Fruit fly (Drosophila melanogaster): Measurements from ENCODE around the gene CG44153.

Gene CG44153

dm6 chr2L:10172402-10172801 is 7.7 kb downstream of the CG44153 start, which contains the start of gene CG13137:
Gene CG13137 (plus strand): TSS chr2L:10172702.
- TF ChIP-seq otp (GFP tag; IDR thresholded peaks at IDR 0.05), result no peak
- peak; percentile 45 for TF ChIP-seq Ets65A (GFP tag)
- TF ChIP-seq D19B (GFP tag; optimal IDR thresholded peaks at IDR 0.05), result no peak
- no peak for TF ChIP-seq Antp (GFP tag; optimal IDR thresholded peaks at IDR 0.05)

- no peak for TF ChIP-seq Ets97D (GFP tag; optimal IDR thresholded peaks at IDR 0.05)
- TF ChIP-seq CG17612 (GFP tag; IDR thresholded peaks at IDR 0.05), result peak; percentile 87
- TF ChIP-seq CG8290 (GFP tag; optimal IDR thresholded peaks at IDR 0.05), result peak; percentile 74
- TF ChIP-seq CG8290 (tag; optimal IDR thresholded peaks at IDR 0.05), result peak in 1 of 2 experiments; percentile 85
- TF ChIP-seq Nf-YB (GFP tag; optimal IDR thresholded peaks at IDR 0.05), result no peak
- no peak for TF ChIP-seq CG11504 (tag; optimal IDR thresholded peaks at IDR 0.05)
- TF ChIP-seq CG14710 (tag; optimal IDR thresholded peaks at IDR 0.05), result no peak
- no peak for TF ChIP-seq CG2678 (tag; optimal IDR thresholded peaks at IDR 0.05)
- no peak for TF ChIP-seq Poxn (GFP tag; IDR thresholded peaks at IDR 0.05)
- no peak for TF ChIP-seq HHEX (GFP tag; optimal IDR thresholded peaks at IDR 0.05)
- no peak for TF ChIP-seq CG3847 (GFP tag; IDR thresholded peaks at IDR 0.05)
- no peak for TF ChIP-seq CG2889 (GFP tag; IDR thresholded peaks at IDR 0.05)
- TF ChIP-seq gcm2 (GFP tag; optimal IDR thresholded peaks at IDR 0.05), result no peak
- no peak for TF ChIP-seq nerfin-2 (GFP tag; IDR thresholded peaks at IDR 0.05; ENCODE audit: partially characterized antibody)
These were observed 25.7 kb downstream of the CG44153 start for dm6 chr2L:10154395-10154794.

DNA sequence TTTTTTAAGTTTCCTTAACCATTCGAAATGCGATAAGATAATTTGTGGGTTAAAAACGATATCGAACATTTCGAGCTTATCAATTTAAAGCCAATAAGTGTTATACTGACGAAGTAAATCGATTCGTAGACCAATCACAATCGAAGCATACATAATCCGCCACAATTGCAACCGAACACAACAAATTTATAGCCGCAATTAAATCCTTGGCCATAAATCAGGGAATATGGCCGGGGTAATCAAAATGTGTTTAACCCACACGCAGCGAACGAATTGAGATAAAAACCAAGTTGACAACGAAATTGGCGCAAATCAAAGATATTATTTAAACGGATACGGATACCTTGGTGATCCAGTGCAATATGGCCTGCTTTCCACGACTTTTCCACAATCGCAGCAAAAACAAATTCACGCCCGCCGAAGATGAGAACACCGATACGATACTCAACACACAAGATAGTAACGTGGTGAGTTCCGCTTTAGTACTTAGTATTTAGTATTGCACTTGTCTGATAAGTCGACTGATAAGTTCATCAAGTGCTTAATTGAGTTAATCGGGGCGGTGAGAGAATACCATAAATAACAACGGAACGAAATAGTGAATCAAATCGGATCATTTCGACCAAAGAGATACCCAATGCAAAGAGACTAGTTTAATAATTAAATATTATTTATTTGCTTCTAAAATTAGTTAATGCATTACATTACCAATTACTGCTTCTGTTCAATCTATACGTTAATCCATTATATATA is 33.2 kb downstream of the CG44153 start:
- TF ChIP-seq Nf-YB (GFP tag; optimal IDR thresholded peaks at IDR 0.05) (peak; percentile 72), Sin3A (optimal IDR thresholded peaks at IDR 0.05) (no peak), chinmo (GFP tag; IDR thresholded peaks at IDR 0.05; ENCODE audit: partially characterized antibody) (0 out of 4 replicates have a peak, but pooled peaks have one; percentile 60), unpg (GFP tag; optimal IDR thresholded peaks at IDR 0.05) (peak; percentile 33), wek (GFP tag; optimal IDR thresholded peaks at IDR 0.05) (peak; percentile 34), Atf-2 (GFP tag; optimal IDR thresholded peaks at IDR 0.05) (no peak), TFAM (GFP tag; optimal IDR thresholded peaks at IDR 0.05) (no peak), CG12071 (GFP tag; optimal IDR thresholded peaks at IDR 0.05) (peak; percentile 51), Nf-YC (tag; optimal IDR thresholded peaks at IDR 0.05) (peak; percentile 69), oc (tag; optimal IDR thresholded peaks at IDR 0.05) (no peak), exex (tag; optimal IDR thresholded peaks at IDR 0.05) (peak; percentile 85), CG10462 (GFP tag; optimal IDR thresholded peaks at IDR 0.05) (no peak), mirr (GFP tag; optimal IDR thresholded peaks at IDR 0.05) (peak; percentile 60), wor (GFP tag; IDR thresholded peaks at IDR 0.05) (no peak), Hey (tag; optimal IDR thresholded peaks at IDR 0.05) (peak; percentile 5), salm (tag; optimal IDR thresholded peaks at IDR 0.05) (peak; percentile 18), CG8290 (GFP tag; optimal IDR thresholded peaks at IDR 0.05) (no peak), CG8290 (tag; optimal IDR thresholded peaks at IDR 0.05) (peak in 1 of 2 experiments; percentile 31), Hr51 (GFP tag; optimal IDR thresholded peaks at IDR 0.05) (peak in 1 of 2 experiments; percentile 50), CG18764 (GFP tag; optimal IDR thresholded peaks at IDR 0.05) (no peak), CG34376 (GFP tag; optimal IDR thresholded peaks at IDR 0.05) (peak; percentile 66), CG17568 (GFP tag; optimal IDR thresholded peaks at IDR 0.05) (peak; percentile 23), sens-2 (GFP tag; IDR thresholded peaks at IDR 0.05) (peak; percentile 29; the same call in 1 of the 2 replicates), CG1603 (tag; optimal IDR thresholded peaks at IDR 0.05) (peak; percentile 6), CG12219 (GFP tag; optimal IDR thresholded peaks at IDR 0.05) (peak; percentile 12), jumu (GFP tag; optimal IDR thresholded peaks at IDR 0.05) (no peak), CG13296 (GFP tag; optimal IDR thresholded peaks at IDR 0.05) (peak; percentile 22), sens (GFP tag) (peak; percentile 5), CG6254 (GFP tag; optimal IDR thresholded peaks at IDR 0.05) (no peak), grn (GFP tag; optimal IDR thresholded peaks at IDR 0.05) (peak; percentile 41), sug (tag; optimal IDR thresholded peaks at IDR 0.05) (peak; percentile 66), PHDP (tag; optimal IDR thresholded peaks at IDR 0.05) (peak; percentile 32)

Data from whole organism, embryonic.